Fruit fly (Drosophila melanogaster) whole organism, wandering third instar larva: ENCODE data around the gene Cp16.

ENCODE experiments used
- Abd-B ChIP-seq: fragments of >200 bp; optimal IDR thresholded peaks from 2 replicates; lab custom pipeline; 2017; ENCODE audit warnings: missing biosample characterization, missing genetic modification characterization
- CG32264 ChIP-seq: fragments of 200-800 bp; sonication (Bioruptor generic); optimal IDR thresholded peaks from 2 replicates; lab custom pipeline; 2016; ENCODE audit warnings: missing biosample characterization, missing genetic modification characterization
- CG9705 ChIP-seq: fragments of 200-800 bp; sonication (Bioruptor generic); optimal IDR thresholded peaks from 2 replicates; lab custom pipeline; 2018; ENCODE audit warnings: missing biosample characterization, mild to moderate bottlenecking, missing genetic modification characterization
- CrebA ChIP-seq: fragments of 200-800 bp; sonication (Bioruptor generic); optimal IDR thresholded peaks from 2 replicates; lab custom pipeline; 2016; ENCODE audit warnings: missing biosample characterization, mild to moderate bottlenecking, missing genetic modification characterization, borderline replicate concordance
- Dfd ChIP-seq: fragments of >200 bp; optimal IDR thresholded peaks from 2 replicates; lab custom pipeline; 2017; ENCODE audit warnings: missing biosample characterization, missing genetic modification characterization
- Dif ChIP-seq: fragments of 200-275, 200-300 bp; sonication (Bioruptor generic); optimal IDR thresholded peaks from 2 replicates; lab custom pipeline; 2018; ENCODE audit warnings: missing biosample characterization, missing genetic modification characterization; ENCODE audit not compliant: partially characterized antibody
- GATAd ChIP-seq: sonication (Bioruptor generic); optimal IDR thresholded peaks from 2 replicates; lab custom pipeline; 2016; ENCODE audit warnings: missing biosample characterization, missing genetic modification characterization
- HLH106 ChIP-seq: fragments of 200-800 bp; optimal IDR thresholded peaks from 3 replicates; lab custom pipeline; 2019; ENCODE audit warnings: missing biosample characterization, mild to moderate bottlenecking, missing genetic modification characterization, moderate library complexity
- Hnf4 ChIP-seq: fragments of 200-800 bp; sonication (Bioruptor generic); optimal IDR thresholded peaks from 2 replicates; lab custom pipeline; 2016; ENCODE audit warnings: missing biosample characterization, mild to moderate bottlenecking, missing genetic modification characterization
- Hr78 ChIP-seq: fragments of >200 bp; optimal IDR thresholded peaks from 2 replicates; lab custom pipeline; 2017; ENCODE audit warnings: missing biosample characterization, missing genetic modification characterization
- Hr83 ChIP-seq: fragments of 200-300 bp; sonication (Bioruptor generic); optimal IDR thresholded peaks from 2 replicates; lab custom pipeline; 2016; ENCODE audit warnings: missing biosample characterization, mild to moderate bottlenecking, missing genetic modification characterization, moderate library complexity; ENCODE audit not compliant: poor library complexity, severe bottlenecking
- Jra ChIP-seq: sonication (Bioruptor generic); optimal IDR thresholded peaks from 2 replicates; lab custom pipeline; 2016; ENCODE audit warnings: missing biosample characterization, missing genetic modification characterization
- Myc ChIP-seq: fragments of >200 bp; optimal IDR thresholded peaks from 2 replicates; lab custom pipeline; 2017
- N ChIP-seq: fragments of >200 bp; optimal IDR thresholded peaks from 2 replicates; lab custom pipeline; 2018; ENCODE audit warnings: missing biosample characterization, missing external identifiers, missing genetic modification characterization
- OdsH ChIP-seq: fragments of 200-800 bp; sonication (Bioruptor generic); optimal IDR thresholded peaks from 2 replicates; lab custom pipeline; 2016; ENCODE audit warnings: missing biosample characterization, mild to moderate bottlenecking, missing genetic modification characterization
- Rel ChIP-seq, 2 experiments: fragments of 200-800 bp; sonication (Bioruptor generic) in 1 of 2; optimal IDR thresholded peaks; 2 replicates in 1 of 2; 3 replicates in 1 of 2; lab custom pipeline; 2016 to 2019; ENCODE audit warnings: mild to moderate bottlenecking in 2 of 2, missing biosample characterization in 2 of 2, missing genetic modification characterization in 2 of 2, moderate library complexity in 1 of 2
- Sp1 ChIP-seq: fragments of 200-800 bp; sonication (Bioruptor generic); optimal IDR thresholded peaks from 3 replicates; lab custom pipeline; 2019; ENCODE audit warnings: missing biosample characterization, mild to moderate bottlenecking, missing genetic modification characterization, moderate library complexity
- br ChIP-seq: fragments of 200-800 bp; sonication (Bioruptor generic); optimal IDR thresholded peaks from 2 replicates; lab custom pipeline; 2016; ENCODE audit warnings: missing biosample characterization, missing genetic modification characterization
- brk ChIP-seq: fragments of 200-800 bp; sonication (Bioruptor generic); optimal IDR thresholded peaks from 2 replicates; lab custom pipeline; 2016; ENCODE audit warnings: missing biosample characterization, mild to moderate bottlenecking, missing genetic modification characterization
- dl ChIP-seq, 2 experiments: fragments of 175-275, 200-275 bp in 1 of 2; fragments of 200-275 bp in 1 of 2; sonication (Bioruptor generic); optimal IDR thresholded peaks; lab custom pipeline; 2018; ENCODE audit warnings: mild to moderate bottlenecking in 2 of 2, missing biosample characterization in 2 of 2, missing genetic modification characterization in 2 of 2, moderate library complexity in 2 of 2; ENCODE audit not compliant: partially characterized antibody in 2 of 2, insufficient read depth in 1 of 2
- dmrt93B ChIP-seq: fragments of 200-800 bp; sonication (Bioruptor generic); optimal IDR thresholded peaks from 2 replicates; lab custom pipeline; 2018; ENCODE audit warnings: missing biosample characterization, mild to moderate bottlenecking, missing genetic modification characterization
- dsf ChIP-seq: sonication (Bioruptor generic); optimal IDR thresholded peaks from 2 replicates; lab custom pipeline; 2016; ENCODE audit warnings: missing biosample characterization, missing genetic modification characterization, borderline replicate concordance
- ey ChIP-seq: fragments of 200-800 bp; sonication (Bioruptor generic); optimal IDR thresholded peaks from 2 replicates; lab custom pipeline; 2016; ENCODE audit warnings: missing biosample characterization, missing genetic modification characterization
- foxo ChIP-seq, 2 experiments: fragments of 200-800 bp; sonication (Bioruptor generic); optimal IDR thresholded peaks; 2 replicates in 1 of 2; 3 replicates in 1 of 2; lab custom pipeline; 2016 to 2017; ENCODE audit warnings: missing biosample characterization in 2 of 2, missing genetic modification characterization in 2 of 2
- fru ChIP-seq: fragments of 200-800 bp; sonication (Bioruptor generic); optimal IDR thresholded peaks from 3 replicates; lab custom pipeline; 2016; ENCODE audit warnings: missing biosample characterization, mild to moderate bottlenecking, missing genetic modification characterization
- h ChIP-seq: fragments of 200-800 bp; sonication (Bioruptor generic); optimal IDR thresholded peaks from 3 replicates; lab custom pipeline; 2016; ENCODE audit warnings: missing biosample characterization, mild to moderate bottlenecking, missing genetic modification characterization
- jim ChIP-seq: fragments of 175-275, 200-325 bp; sonication (Bioruptor generic); optimal IDR thresholded peaks from 2 replicates; lab custom pipeline; 2016; ENCODE audit warnings: missing biosample characterization, mild to moderate bottlenecking, missing genetic modification characterization
- lola ChIP-seq: fragments of >200 bp; optimal IDR thresholded peaks from 2 replicates; lab custom pipeline; 2017; ENCODE audit warnings: missing biosample characterization, missing genetic modification characterization
- pan ChIP-seq: fragments of >200 bp; optimal IDR thresholded peaks from 2 replicates; lab custom pipeline; 2017
- psq ChIP-seq: fragments of 200-800 bp; sonication (Bioruptor generic); optimal IDR thresholded peaks from 3 replicates; lab custom pipeline; 2017; ENCODE audit warnings: missing biosample characterization, mild to moderate bottlenecking, missing genetic modification characterization, moderate library complexity
- rgr ChIP-seq: fragments of 200-800 bp; sonication (Bioruptor generic); optimal IDR thresholded peaks from 3 replicates; lab custom pipeline; 2016; ENCODE audit warnings: missing biosample characterization, mild to moderate bottlenecking, missing genetic modification characterization
- sage ChIP-seq: fragments of 200-800 bp; sonication (Bioruptor generic); optimal IDR thresholded peaks from 2 replicates; lab custom pipeline; 2016; ENCODE audit warnings: missing biosample characterization, mild to moderate bottlenecking, missing genetic modification characterization
- sv ChIP-seq: fragments of 200-800 bp; sonication (Bioruptor generic); optimal IDR thresholded peaks from 3 replicates; lab custom pipeline; 2016; ENCODE audit warnings: missing biosample characterization, missing genetic modification characterization
- tai ChIP-seq: sonication (Bioruptor generic); optimal IDR thresholded peaks from 2 replicates; lab custom pipeline; 2016; ENCODE audit warnings: missing biosample characterization, missing genetic modification characterization
- usp ChIP-seq: fragments of >200 bp; optimal IDR thresholded peaks from 2 replicates; lab custom pipeline; 2017; ENCODE audit warnings: missing biosample characterization, missing genetic modification characterization
- woc ChIP-seq: sonication (Bioruptor generic); optimal IDR thresholded peaks from 2 replicates; lab custom pipeline; 2016; ENCODE audit warnings: missing biosample characterization, mild to moderate bottlenecking, missing genetic modification characterization

Cp16 gene

dm6 chr3L:8691891-8692874 is 39.6 kb upstream of the Cp16 start (continued):
- TF ChIP-seq dmrt93B (peak; percentile 55), N (GFP tag; lab: Kevin White, UChicago) (no peak), Sp1 (peak; percentile 64), br (GFP tag; lab: Kevin White, UChicago) (peak; percentile 10), woc (GFP tag; lab: Kevin White, UChicago) (peak; percentile 31), Myc (lab: Kevin White, UChicago) (no peak)

dm6 chr3L:8693558-8694502 is 37.9 kb upstream of the Cp16 start:
- TF ChIP-seq Rel (GFP tag; optimal IDR thresholded peaks at IDR 0.05; lab: Kevin White, UChicago) (no peak), Rel (tag; optimal IDR thresholded peaks at IDR 0.05; lab: Kevin White, UChicago) (peak; percentile 69), sv (GFP tag; lab: Kevin White, UChicago) (no peak)

- TF ChIP-seq jim (GFP tag; lab: Kevin White, UChicago) (no peak), foxo (GFP tag; optimal IDR thresholded peaks at IDR 0.05; lab: Kevin White, UChicago) (no peak), CG9705 (GFP tag; lab: Kevin White, UChicago) (no peak), GATAd (GFP tag; lab: Kevin White, UChicago) (no peak), dmrt93B (no peak), psq (GFP tag; lab: Kevin White, UChicago) (no peak), Abd-B (GFP tag; lab: Kevin White, UChicago) (no peak), br (GFP tag; lab: Kevin White, UChicago) (no peak), CrebA (GFP tag; lab: Kevin White, UChicago) (no peak), sv (GFP tag; lab: Kevin White, UChicago) (no peak), Myc (lab: Kevin White, UChicago) (no peak), Hnf4 (no peak), Sp1 (no peak), usp (GFP tag; lab: Kevin White, UChicago) (no peak), CG32264 (GFP tag; lab: Kevin White, UChicago) (no peak), ey (GFP tag; lab: Kevin White, UChicago) (no peak)
Measured at dm6 chr3L:8695959-8696358, 35.8 kb upstream of the Cp16 start.

dm6 chr3L:8696487-8696954 is 35.2 kb upstream of the Cp16 start:
- TF ChIP-seq GATAd (GFP tag; lab: Kevin White, UChicago) (no peak), h (GFP tag; lab: Kevin White, UChicago) (peak; percentile 99), sv (GFP tag; lab: Kevin White, UChicago) (no peak), HLH106 (peak; percentile 48), dl (GFP tag; optimal IDR thresholded peaks at IDR 0.05; lab: Kevin White, UChicago; ENCODE audit: insufficient read depth in 1 of 2, partially characterized antibody in 2 of 2) (no peak), fru (GFP tag; lab: Kevin White, UChicago) (peak; percentile 63), Hnf4 (peak; percentile 67), brk (peak; percentile 55), rgr (GFP tag; lab: Kevin White, UChicago) (peak; percentile 86), psq (GFP tag; lab: Kevin White, UChicago) (peak; percentile 64), ey (GFP tag; lab: Kevin White, UChicago) (peak; percentile 7), CG9705 (GFP tag; lab: Kevin White, UChicago) (peak; percentile 42), Hr78 (no peak), pan (lab: Kevin White, UChicago) (no peak), tai (GFP tag; lab: Kevin White, UChicago) (peak; percentile 89), Rel (GFP tag; optimal IDR thresholded peaks at IDR 0.05; lab: Kevin White, UChicago) (peak; percentile 11), Rel (tag; optimal IDR thresholded peaks at IDR 0.05; lab: Kevin White, UChicago) (peak; percentile 85), OdsH (GFP tag; lab: Kevin White, UChicago) (peak; percentile 78), Myc (lab: Kevin White, UChicago) (no peak), dmrt93B (peak; percentile 39), woc (GFP tag; lab: Kevin White, UChicago) (no peak), Dif (GFP tag; lab: Kevin White, UChicago) (no peak), sage (peak; percentile 58), CrebA (GFP tag; lab: Kevin White, UChicago) (peak; percentile 4), Jra (GFP tag; lab: Kevin White, UChicago) (peak; percentile 54), dsf (GFP tag; lab: Kevin White, UChicago) (peak; percentile 30), Sp1 (peak; percentile 50), jim (GFP tag; lab: Kevin White, UChicago) (peak; percentile 55), foxo (GFP tag; optimal IDR thresholded peaks at IDR 0.05; lab: Kevin White, UChicago) (peak in 1 of 2 experiments; percentile 64), lola (GFP tag; lab: Kevin White, UChicago) (no peak), Dfd (GFP tag; lab: Kevin White, UChicago) (no peak), Hr83 (peak; percentile 99), br (GFP tag; lab: Kevin White, UChicago) (peak; percentile 65)
